Fruit fly (Drosophila melanogaster): ENCODE results near the gene Cln3.
A peak's percentile ranks its signal among the peaks of the same experiment; 100 is the strongest.

The Cln3 gene

DNA sequence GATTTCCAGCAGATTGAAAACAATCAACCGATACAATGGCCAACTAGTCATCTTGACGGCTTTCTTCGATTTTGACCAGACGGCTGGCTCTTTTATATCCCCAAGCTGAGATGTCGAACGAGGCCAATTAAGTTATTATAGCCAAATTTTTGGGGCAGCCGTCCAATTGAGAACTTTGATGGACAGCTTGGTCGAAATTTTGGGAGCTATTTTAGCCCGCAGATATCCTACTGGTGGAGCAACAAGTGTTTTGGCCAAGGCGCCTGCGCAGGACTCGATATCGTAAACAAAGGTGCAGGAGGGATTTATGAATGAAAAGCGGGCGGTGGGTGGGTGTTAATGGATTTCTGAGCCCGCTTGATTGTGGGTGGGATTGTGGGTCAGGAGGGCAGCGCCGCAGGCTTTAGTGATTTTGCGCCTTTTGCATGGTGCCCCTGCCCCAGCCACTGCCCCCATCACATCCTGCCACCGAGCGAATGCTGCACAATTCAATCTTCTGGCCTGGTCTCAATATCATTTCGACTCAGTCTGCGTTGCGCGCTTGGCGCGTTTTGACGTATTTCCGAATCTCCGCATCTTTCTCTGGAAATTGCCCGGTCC lies 9.0 kb upstream of the Cln3 start, which contains the start of the genes Ir75c and Grd:
TSS of gene Ir75c (minus strand) at position 51 of the 600 bp plus-strand sequence.
TSS of gene Grd (plus strand) at position 550 of the 600 bp plus-strand sequence.
- 0 out of 2 replicates have a peak, but pooled peaks have one; percentile 7 for TF ChIP-seq CG3847 (GFP tag; IDR thresholded peaks at IDR 0.05)
- no peak for TF ChIP-seq klu (GFP tag; IDR thresholded peaks at IDR 0.05)
- TF ChIP-seq hb (GFP tag; IDR thresholded peaks at IDR 0.05; ENCODE audit: partially characterized antibody), result 0 out of 3 replicates have a peak, but pooled peaks have one; percentile 24
- peak; percentile 87 for TF ChIP-seq scrt (GFP tag; optimal IDR thresholded peaks at IDR 0.05)
- no peak for TF ChIP-seq ci (GFP tag; IDR thresholded peaks at IDR 0.05)
- TF ChIP-seq ewg (GFP tag; optimal IDR thresholded peaks at IDR 0.05), result peak; percentile 55
- TF ChIP-seq Ets65A (GFP tag), result peak; percentile 25
- no peak for TF ChIP-seq Hand (GFP tag; optimal IDR thresholded peaks at IDR 0.05)

DNA sequence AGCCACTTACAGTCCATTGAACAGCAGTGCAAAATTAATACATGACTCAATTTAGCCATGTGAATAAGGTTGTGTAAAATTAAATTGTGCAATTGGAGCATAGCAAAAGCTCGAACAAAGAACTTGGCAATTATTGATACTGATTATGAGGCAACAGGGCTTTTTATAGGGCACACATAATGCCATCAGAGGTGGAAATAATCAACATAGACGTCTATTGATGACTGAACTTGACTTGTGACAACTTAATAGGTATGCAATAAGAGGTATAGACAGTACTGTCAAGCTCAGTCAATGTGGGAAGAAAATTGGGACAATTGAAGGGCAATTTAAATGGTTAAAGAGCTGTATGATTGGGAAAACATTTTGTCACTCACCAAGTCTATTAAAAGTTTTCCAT lies 6.2 kb upstream of the Cln3 start, which contains the start of gene Ir75b:
TSS of gene Ir75b (minus strand) at position 101 of the 400 bp plus-strand sequence.
- no peak for TF ChIP-seq ewg (GFP tag; optimal IDR thresholded peaks at IDR 0.05)
- no peak for TF ChIP-seq aop (GFP tag; IDR thresholded peaks at IDR 0.05)
- no peak for TF ChIP-seq fd64A (GFP tag; optimal IDR thresholded peaks at IDR 0.05)
- TF ChIP-seq crc (GFP tag; optimal IDR thresholded peaks at IDR 0.05), result no peak
- no peak for TF ChIP-seq E2f2 (GFP tag; IDR thresholded peaks at IDR 0.05)
- TF ChIP-seq Poxn (GFP tag; IDR thresholded peaks at IDR 0.05), result no peak
- TF ChIP-seq kni (GFP tag; optimal IDR thresholded peaks at IDR 0.05), result no peak
- TF ChIP-seq CG18262 (tag; optimal IDR thresholded peaks at IDR 0.05), result no peak
- no peak for TF ChIP-seq sisA (GFP tag; IDR thresholded peaks at IDR 0.05)
- TF ChIP-seq Dip3 (GFP tag; optimal IDR thresholded peaks at IDR 0.05), result no peak
- TF ChIP-seq CG15269 (tag; optimal IDR thresholded peaks at IDR 0.05), result no peak
- no peak for TF ChIP-seq Opbp (GFP tag; IDR thresholded peaks at IDR 0.05; ENCODE audit: partially characterized antibody)

DNA sequence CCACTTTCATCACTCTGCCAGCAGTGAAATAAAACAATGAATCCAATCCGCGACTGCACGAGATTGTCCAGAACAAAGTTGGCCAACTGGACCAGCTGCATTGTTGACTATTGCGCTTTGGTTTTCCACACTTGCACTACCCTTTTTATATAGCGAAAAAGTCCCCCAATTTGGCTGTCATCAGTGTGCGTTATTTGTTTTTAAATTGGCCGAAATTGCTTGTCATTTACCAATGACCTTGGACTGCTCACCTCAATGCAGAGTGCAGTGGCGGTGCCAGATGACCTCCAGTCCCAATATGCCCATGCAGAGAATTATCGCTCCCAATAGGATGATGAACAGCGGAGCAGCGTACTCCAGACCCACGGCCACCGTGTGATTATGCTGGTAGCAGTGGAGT lies 3.9 kb upstream of the Cln3 start, which contains the start of gene Ir75a:
TSS of gene Ir75a (minus strand) at position 101 of the 400 bp plus-strand sequence.
- no peak for TF ChIP-seq Dref (GFP tag; IDR thresholded peaks at IDR 0.05)
- TF ChIP-seq CG9817 (tag; optimal IDR thresholded peaks at IDR 0.05), result no peak
- TF ChIP-seq slp2 (GFP tag; optimal IDR thresholded peaks at IDR 0.05), result no peak
- no peak for TF ChIP-seq tgo (GFP tag; IDR thresholded peaks at IDR 0.05)
- TF ChIP-seq Mad (GFP tag; optimal IDR thresholded peaks at IDR 0.05), result no peak
- TF ChIP-seq CG14050 (GFP tag; IDR thresholded peaks at IDR 0.05), result no peak
- no peak for TF ChIP-seq CG12659 (GFP tag; optimal IDR thresholded peaks at IDR 0.05)
- no peak for TF ChIP-seq slou (GFP tag; optimal IDR thresholded peaks at IDR 0.05)
- TF ChIP-seq tin (GFP tag; optimal IDR thresholded peaks at IDR 0.05), result no peak
- TF ChIP-seq Optix (GFP tag; IDR thresholded peaks at IDR 0.05), result no peak
- TF ChIP-seq gsb (GFP tag; IDR thresholded peaks at IDR 0.05), result no peak
- TF ChIP-seq Fer1 (GFP tag; optimal IDR thresholded peaks at IDR 0.05), result no peak
- no peak for TF ChIP-seq CG17912 (GFP tag; optimal IDR thresholded peaks at IDR 0.05)
- TF ChIP-seq NC2β (GFP tag; optimal IDR thresholded peaks at IDR 0.05), result no peak
- no peak for TF ChIP-seq croc (GFP tag; conservative IDR thresholded peaks at IDR 0.05)
- no peak for TF ChIP-seq wek (GFP tag; optimal IDR thresholded peaks at IDR 0.05)

DNA sequence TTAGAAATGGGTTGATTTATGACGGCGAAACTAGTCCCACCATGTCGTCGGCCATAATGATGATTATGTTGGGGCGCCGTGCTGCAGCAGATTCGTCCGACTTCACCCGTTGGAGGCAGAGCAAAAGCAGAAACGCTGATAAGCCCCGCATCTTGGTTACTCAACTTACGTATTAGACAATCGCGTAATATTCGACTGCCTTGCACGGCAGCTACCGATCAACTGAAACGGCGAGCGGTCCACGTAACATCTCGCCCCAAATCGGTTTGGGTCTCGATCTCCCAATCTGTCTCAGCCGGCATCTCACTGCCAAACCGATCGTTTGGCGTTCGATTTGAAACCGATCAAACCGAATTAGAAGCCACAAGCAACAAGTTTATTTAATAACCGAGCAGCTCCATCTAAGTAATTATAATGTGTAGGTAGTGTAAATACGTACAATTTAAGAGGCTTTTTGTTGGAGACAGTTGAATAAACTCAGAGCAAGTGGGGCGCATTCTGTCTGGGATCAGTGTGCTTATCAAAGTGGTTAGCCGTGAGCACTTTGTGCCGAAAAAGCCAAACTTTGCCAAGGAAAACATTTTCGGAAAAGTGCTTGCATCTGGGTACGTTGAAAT lies 5.2 kb downstream of the Cln3 start, which contains the start of gene CG32191:
TSS of gene CG32191 (minus strand) at position 550 of the 617 bp plus-strand sequence.
- TF ChIP-seq CG13287 (GFP tag; IDR thresholded peaks at IDR 0.05; ENCODE audit: partially characterized antibody), result no peak
- no peak for TF ChIP-seq CG1647 (GFP tag; optimal IDR thresholded peaks at IDR 0.05)
- no peak for TF ChIP-seq sens-2 (GFP tag; IDR thresholded peaks at IDR 0.05)
- no peak for TF ChIP-seq tio (GFP tag; optimal IDR thresholded peaks at IDR 0.05)
- peak; percentile 79 for TF ChIP-seq lab (GFP tag; optimal IDR thresholded peaks at IDR 0.05)
- peak; percentile 44 for TF ChIP-seq BtbVII (GFP tag; optimal IDR thresholded peaks at IDR 0.05)
- no peak for TF ChIP-seq wdn (GFP tag; IDR thresholded peaks at IDR 0.05)
- no peak for TF ChIP-seq Neu2 (GFP tag; optimal IDR thresholded peaks at IDR 0.05; ENCODE audit: borderline replicate concordance)
- peak; percentile 16; the same call in 1 of the 3 replicates for TF ChIP-seq CG34422 (GFP tag; IDR thresholded peaks at IDR 0.05)
- 0 out of 2 replicates have a peak, but pooled peaks have one; percentile 32 for TF ChIP-seq Atf6 (GFP tag; IDR thresholded peaks at IDR 0.05)
- TF ChIP-seq CG10431 (GFP tag; optimal IDR thresholded peaks at IDR 0.05), result no peak
- TF ChIP-seq HmgZ (tag; optimal IDR thresholded peaks at IDR 0.05), result no peak

Measured in whole organism, embryonic.